Worm (Caenorhabditis elegans) whole organism, mixed stage, embryonic: ENCODE measurements around the gene srd-25.

ENCODE experiments used
- elt-1 ChIP-seq: sonication (generic microtip); optimal IDR thresholded peaks from 2 replicates; lab custom pipeline; 2017; ENCODE audit warnings: missing genetic modification characterization, mild to moderate bottlenecking, missing compliant biosample characterization, antibody characterized with exemption, moderate library complexity, borderline replicate concordance; ENCODE audit not compliant: insufficient read depth
- snpc-4 ChIP-seq: fragments of 150-350 bp; optimal IDR thresholded peaks from 2 replicates; lab custom pipeline; 2014; ENCODE audit warnings: missing biosample characterization, missing genetic modification characterization
- sptf-1 ChIP-seq: sonication (generic microtip); optimal IDR thresholded peaks from 2 replicates; lab custom pipeline; 2017; ENCODE audit warnings: mild to moderate bottlenecking, missing genetic modification characterization, moderate library complexity, missing compliant biosample characterization

ce11 chrV:7590454-7590853 lies 41.4 kb upstream of the srd-25 start, which contains the start of gene C50E3.6:
- TF ChIP-seq elt-1 (no peak), snpc-4 (tag; lab: Kevin White, UChicago) (no peak), sptf-1 (tag; lab: Kevin White, UChicago) (no peak)
